Fruit fly (Drosophila melanogaster) whole organism, embryonic: Measurements from ENCODE around the gene scat.

ENCODE experiments used
- Aef1 ChIP-seq: fragments of 200-800 bp; sonication (Bioruptor generic); IDR thresholded peaks from 3 replicates; pipeline ENCODE4 v1.3.6; 2022; ENCODE audit warnings: missing biosample characterization, missing genetic modification characterization
- Atf-2 ChIP-seq: fragments of 200-800 bp; sonication (Bioruptor generic); optimal IDR thresholded peaks from 2 replicates; lab custom pipeline; 2016; ENCODE audit warnings: missing biosample characterization, missing genetic modification characterization
- Bgb ChIP-seq: fragments of 200-800 bp; sonication (Bioruptor generic); IDR thresholded peaks from 2 replicates; pipeline ENCODE4 v1.3.6; 2022; ENCODE audit warnings: missing biosample characterization, missing genetic modification characterization; ENCODE audit not compliant: partially characterized antibody
- Blimp-1 ChIP-seq: fragments of 200-800 bp; sonication (Bioruptor generic); optimal IDR thresholded peaks from 3 replicates; lab custom pipeline; 2018; ENCODE audit warnings: missing biosample characterization, missing genetic modification characterization, mild to moderate bottlenecking, moderate library complexity, missing genetic modification reagents
- CG10654 ChIP-seq: fragments of 200-800 bp; sonication (Bioruptor generic); optimal IDR thresholded peaks from 2 replicates; lab custom pipeline; 2016; ENCODE audit warnings: missing biosample characterization, missing genetic modification characterization
- CG11247 ChIP-seq: fragments of 200-800 bp; sonication (Bioruptor generic); IDR thresholded peaks from 2 replicates; pipeline ENCODE4 v1.3.6; 2022; ENCODE audit warnings: missing biosample characterization, missing genetic modification characterization
- CG11456 ChIP-seq: fragments of 200-800 bp; sonication (Bioruptor generic); IDR thresholded peaks from 3 replicates; pipeline ENCODE4 v1.3.6; 2022; ENCODE audit warnings: missing biosample characterization, missing genetic modification characterization
- CG11695 ChIP-seq: fragments of 200-800 bp; sonication (Bioruptor generic); IDR thresholded peaks from 3 replicates; pipeline ENCODE4 v1.3.6; 2022; ENCODE audit warnings: missing biosample characterization, missing genetic modification characterization
- CG12942 ChIP-seq: fragments of 200-800 bp; sonication (Bioruptor generic); optimal IDR thresholded peaks from 3 replicates; lab custom pipeline; 2016; ENCODE audit warnings: missing biosample characterization, missing genetic modification characterization
- CG15514 ChIP-seq: fragments of 200-800 bp; sonication (Bioruptor generic); optimal IDR thresholded peaks from 3 replicates; lab custom pipeline; 2017; ENCODE audit warnings: missing biosample characterization, missing genetic modification characterization, mild to moderate bottlenecking, moderate library complexity, missing genetic modification reagents
- CG17328 ChIP-seq: fragments of 200-800 bp; sonication (Bioruptor generic); IDR thresholded peaks from 2 replicates; pipeline ENCODE4 v1.3.6; 2022; ENCODE audit warnings: missing biosample characterization, missing genetic modification characterization
- CG17361 ChIP-seq: fragments of 200-800 bp; sonication (Bioruptor generic); IDR thresholded peaks from 3 replicates; pipeline ENCODE4 v1.3.6; 2022; ENCODE audit warnings: missing biosample characterization, missing genetic modification characterization
- CG1832 ChIP-seq: fragments of 200-800 bp; sonication (Bioruptor generic); optimal IDR thresholded peaks from 2 replicates; lab custom pipeline; 2017; ENCODE audit warnings: missing biosample characterization, mild to moderate bottlenecking, missing genetic modification characterization, inconsistent platforms
- CG2202 ChIP-seq: fragments of 200-800 bp; sonication (Bioruptor generic); optimal IDR thresholded peaks from 2 replicates; lab custom pipeline; 2018; ENCODE audit warnings: missing biosample characterization, mild to moderate bottlenecking, missing genetic modification characterization
- CG31365 ChIP-seq: fragments of 200-800 bp; sonication (Bioruptor generic); optimal IDR thresholded peaks from 2 replicates; lab custom pipeline; 2018; ENCODE audit warnings: missing biosample characterization, mild to moderate bottlenecking, missing genetic modification characterization
- CG3726 ChIP-seq: fragments of 200-800 bp; sonication (Bioruptor generic); IDR thresholded peaks from 3 replicates; pipeline ENCODE4, ENCODE4 v1.3.6; 2022; ENCODE audit warnings: missing biosample characterization, missing genetic modification characterization
- CG4424 ChIP-seq: fragments of 200-800 bp; sonication (Bioruptor generic); optimal IDR thresholded peaks from 3 replicates; lab custom pipeline; 2016; ENCODE audit warnings: missing biosample characterization, missing genetic modification characterization
- CG4820 ChIP-seq: fragments of 200-800 bp; sonication (Bioruptor generic); optimal IDR thresholded peaks from 3 replicates; lab custom pipeline; 2016; ENCODE audit warnings: missing biosample characterization, missing genetic modification characterization
- CG6813 ChIP-seq: fragments of 200-800 bp; sonication (Bioruptor generic); optimal IDR thresholded peaks from 2 replicates; lab custom pipeline; 2017; ENCODE audit warnings: missing biosample characterization, missing genetic modification characterization, mild to moderate bottlenecking, moderate library complexity, missing genetic modification reagents
- CG7357 ChIP-seq: fragments of 200-800 bp; sonication (Bioruptor generic); IDR thresholded peaks from 3 replicates; pipeline ENCODE4 v1.3.6; 2022; ENCODE audit warnings: missing biosample characterization, missing genetic modification characterization
- CG7372 ChIP-seq: fragments of 200-800 bp; sonication (Bioruptor generic); IDR thresholded peaks from 2 replicates; pipeline ENCODE4 v1.3.6; 2022; ENCODE audit warnings: missing biosample characterization, missing genetic modification characterization
- CG7839 ChIP-seq: fragments of 200-800 bp; sonication (Bioruptor generic); optimal IDR thresholded peaks from 3 replicates; lab custom pipeline; 2018; ENCODE audit warnings: missing biosample characterization, mild to moderate bottlenecking, missing genetic modification characterization, moderate library complexity
- Hmx ChIP-seq: fragments of 200-800 bp; sonication (Bioruptor generic); optimal IDR thresholded peaks from 2 replicates; lab custom pipeline; 2016; ENCODE audit warnings: missing biosample characterization, missing genetic modification characterization
- MESR4 ChIP-seq: fragments of 200-800 bp; sonication (Bioruptor generic); optimal IDR thresholded peaks from 2 replicates; lab custom pipeline; 2018; ENCODE audit warnings: missing biosample characterization, mild to moderate bottlenecking, missing genetic modification characterization, moderate library complexity
- Max ChIP-seq: fragments of 200-800 bp; sonication (Bioruptor generic); optimal IDR thresholded peaks from 2 replicates; lab custom pipeline; 2016; ENCODE audit warnings: missing biosample characterization, mild to moderate bottlenecking, missing genetic modification characterization
- NC2β ChIP-seq: fragments of 200-800 bp; sonication (Bioruptor generic); optimal IDR thresholded peaks from 2 replicates; lab custom pipeline; 2016; ENCODE audit warnings: missing biosample characterization, missing genetic modification characterization
- Nf-YA ChIP-seq: fragments of 200-800 bp; sonication (Bioruptor generic); IDR thresholded peaks from 2 replicates; pipeline ENCODE4 v1.3.6; 2022; ENCODE audit warnings: missing biosample characterization, missing genetic modification characterization
- Sox100B ChIP-seq: fragments of 200-800 bp; sonication (Bioruptor generic); optimal IDR thresholded peaks from 3 replicates; lab custom pipeline; 2018; ENCODE audit warnings: missing biosample characterization, mild to moderate bottlenecking, missing genetic modification characterization
- Trl ChIP-seq, 3 experiments: fragments of >200 bp in 2 of 3; fragments of 200-800 bp in 1 of 3; sonication (Bioruptor generic) in 1 of 3; optimal IDR thresholded peaks; 2 replicates in 1 of 3; 3 replicates in 2 of 3; lab custom pipeline; 2016 to 2017; ENCODE audit warnings: missing biosample characterization in 1 of 3, missing genetic modification characterization in 1 of 3
- Usf ChIP-seq: fragments of 200-800 bp; sonication (Bioruptor generic); optimal IDR thresholded peaks from 2 replicates; lab custom pipeline; 2017; ENCODE audit warnings: missing genotype, missing biosample characterization, missing genetic modification characterization
- al ChIP-seq: fragments of 200-800 bp; sonication (Bioruptor generic); IDR thresholded peaks from 2 replicates; pipeline ENCODE4 v1.3.6; 2022; ENCODE audit warnings: missing biosample characterization, missing genetic modification characterization
- aop ChIP-seq: fragments of 200-800 bp; sonication (Bioruptor generic); IDR thresholded peaks from 2 replicates; pipeline ENCODE4 v1.3.6; 2022; ENCODE audit warnings: missing biosample characterization, missing genetic modification characterization
- bsh ChIP-seq, 2 experiments: fragments of 200-800 bp; sonication (Bioruptor generic); optimal IDR thresholded peaks; 2 replicates each; lab custom pipeline; 2017 to 2018; ENCODE audit warnings: mild to moderate bottlenecking in 2 of 2, missing biosample characterization in 2 of 2, missing genetic modification characterization in 2 of 2, moderate library complexity in 1 of 2
- cas ChIP-seq: fragments of 200-800 bp; sonication (Bioruptor generic); IDR thresholded peaks from 2 replicates; pipeline ENCODE4 v1.3.6; 2022; ENCODE audit warnings: missing biosample characterization, missing genetic modification characterization
- dimm ChIP-seq: fragments of 200-800 bp; sonication (Bioruptor generic); IDR thresholded peaks from 2 replicates; pipeline ENCODE4 v1.3.6; 2022; ENCODE audit warnings: missing biosample characterization, missing genetic modification characterization
- gce ChIP-seq: fragments of 200-800 bp; sonication (Bioruptor generic); IDR thresholded peaks from 3 replicates; pipeline ENCODE4 v1.3.6; 2022; ENCODE audit warnings: missing biosample characterization, missing genetic modification characterization
- gfzf ChIP-seq: fragments of 200-800 bp; sonication (Bioruptor generic); optimal IDR thresholded peaks from 2 replicates; lab custom pipeline; 2016; ENCODE audit warnings: missing biosample characterization, mild to moderate bottlenecking, missing genetic modification characterization, moderate library complexity
- jigr1 ChIP-seq: fragments of 200-800 bp; sonication (Bioruptor generic); IDR thresholded peaks from 3 replicates; pipeline ENCODE4 v1.3.6; 2022; ENCODE audit warnings: missing biosample characterization, missing genetic modification characterization
- ken ChIP-seq: fragments of 200-800 bp; sonication (Bioruptor generic); IDR thresholded peaks from 3 replicates; pipeline ENCODE4 v1.3.6; 2022; ENCODE audit warnings: missing biosample characterization, missing genetic modification characterization
- nau ChIP-seq: fragments of 200-800 bp; sonication (Bioruptor generic); optimal IDR thresholded peaks from 3 replicates; lab custom pipeline; 2017; ENCODE audit warnings: missing biosample characterization, mild to moderate bottlenecking, missing genetic modification characterization, missing genetic modification reagents
- pzg ChIP-seq: fragments of 200-800 bp; sonication (Bioruptor generic); optimal IDR thresholded peaks from 3 replicates; lab custom pipeline; 2018; ENCODE audit warnings: missing biosample characterization, mild to moderate bottlenecking, missing genetic modification characterization, moderate library complexity
- scrt ChIP-seq: fragments of 200-800 bp; sonication (Bioruptor generic); optimal IDR thresholded peaks from 2 replicates; lab custom pipeline; 2018; ENCODE audit warnings: missing biosample characterization, mild to moderate bottlenecking, missing genetic modification characterization, moderate library complexity
- sens ChIP-seq: fragments of 200-800 bp; sonication (Bioruptor generic); peaks from one replicate; lab custom pipeline; 2016; ENCODE audit warnings: missing biosample characterization, missing genetic modification characterization
- sob ChIP-seq: fragments of 200-800 bp; sonication (Bioruptor generic); IDR thresholded peaks from 2 replicates; pipeline ENCODE4 v1.3.6; 2022; ENCODE audit warnings: missing biosample characterization, missing genetic modification characterization
- stc ChIP-seq: fragments of 200-800 bp; sonication (Bioruptor generic); IDR thresholded peaks from 2 replicates; pipeline ENCODE4 v1.3.6; 2022; ENCODE audit warnings: missing biosample characterization, missing genetic modification characterization
- stwl ChIP-seq: fragments of 200-800 bp; sonication (Bioruptor generic); optimal IDR thresholded peaks from 3 replicates; lab custom pipeline; 2018; ENCODE audit warnings: missing biosample characterization, mild to moderate bottlenecking, missing genetic modification characterization, moderate library complexity
- toy ChIP-seq: fragments of 200-800 bp; sonication (Bioruptor generic); IDR thresholded peaks from 2 replicates; pipeline ENCODE4 v1.3.6; 2022; ENCODE audit warnings: missing biosample characterization, missing genetic modification characterization
- vfl ChIP-seq: fragments of 200-800 bp; sonication (Bioruptor generic); optimal IDR thresholded peaks from 2 replicates; lab custom pipeline; 2016; ENCODE audit warnings: missing biosample characterization, missing genetic modification characterization
- zfh2 ChIP-seq: fragments of 200-800 bp; sonication (Bioruptor generic); optimal IDR thresholded peaks from 2 replicates; lab custom pipeline; 2016; ENCODE audit warnings: missing biosample characterization, missing genetic modification characterization

The scat gene

dm6 chr2L:9388013-9388605 lies 43.1 kb upstream of the scat start (continued):
- TF ChIP-seq NC2β (GFP tag; lab: Kevin White, UChicago) (peak; percentile 29), pzg (GFP tag; lab: Kevin White, UChicago) (peak; percentile 6), CG11695 (GFP tag; lab: Robert Waterston, UW) (peak; percentile 61; the same call in 2 of the 3 replicates), stc (GFP tag; lab: Robert Waterston, UW) (peak; percentile 39; the same call in 1 of the 2 replicates), ken (GFP tag; lab: Robert Waterston, UW) (0 out of 3 replicates have a peak, but pooled peaks have one; percentile 54), Trl (optimal IDR thresholded peaks at IDR 0.05; lab: Kevin White, UChicago) (no peak), Trl (GFP tag; optimal IDR thresholded peaks at IDR 0.05; lab: Kevin White, UChicago) (peak; percentile 89), Bgb (GFP tag; lab: Robert Waterston, UW) (no peak), bsh (GFP tag; optimal IDR thresholded peaks at IDR 0.05; lab: Kevin White, UChicago) (peak in 1 of 2 experiments; percentile 85), cas (GFP tag; lab: Robert Waterston, UW) (0 out of 2 replicates have a peak, but pooled peaks have one; percentile 22), CG2202 (tag; lab: Kevin White, UChicago) (no peak), Max (GFP tag; lab: Kevin White, UChicago) (peak; percentile 40), toy (GFP tag; lab: Robert Waterston, UW) (0 out of 2 replicates have a peak, but pooled peaks have one; percentile 35), jigr1 (GFP tag; lab: Robert Waterston, UW) (no peak), dimm (no peak), CG7839 (tag; lab: Kevin White, UChicago) (peak; percentile 81), CG12942 (GFP tag; lab: Kevin White, UChicago) (peak; percentile 59), al (GFP tag; lab: Robert Waterston, UW) (peak; percentile 74), MESR4 (no peak), vfl (GFP tag; lab: Kevin White, UChicago) (peak; percentile 81), CG15514 (GFP tag; lab: Kevin White, UChicago) (peak; percentile 66), Blimp-1 (GFP tag; lab: Kevin White, UChicago) (peak; percentile 21), gce (GFP tag; lab: Robert Waterston, UW) (peak; percentile 51; the same call in 1 of the 3 replicates), CG11456 (GFP tag; lab: Robert Waterston, UW) (peak; percentile 87), Usf (GFP tag; lab: Kevin White, UChicago) (peak; percentile 60), stwl (tag; lab: Kevin White, UChicago) (no peak), Nf-YA (GFP tag; lab: Robert Waterston, UW) (no peak), aop (peak; percentile 45; the same call in 1 of the 2 replicates), scrt (peak; percentile 41), nau (peak; percentile 29), Sox100B (GFP tag; lab: Kevin White, UChicago) (peak; percentile 2), CG4424 (peak; percentile 47), gfzf (GFP tag; lab: Kevin White, UChicago) (no peak), Aef1 (GFP tag; lab: Robert Waterston, UW) (peak; percentile 72), Atf-2 (GFP tag; lab: Kevin White, UChicago) (peak; percentile 50), zfh2 (GFP tag; lab: Kevin White, UChicago) (peak; percentile 92), CG6813 (GFP tag; lab: Kevin White, UChicago) (peak; percentile 37), CG31365 (tag; lab: Kevin White, UChicago) (peak; percentile 48), CG17361 (GFP tag; lab: Robert Waterston, UW) (peak; percentile 29; the same call in 1 of the 3 replicates), CG4820 (GFP tag; lab: Kevin White, UChicago) (peak; percentile 22), CG7357 (GFP tag; lab: Robert Waterston, UW) (peak; percentile 69), sob (GFP tag; lab: Robert Waterston, UW) (peak; percentile 72), CG11247 (peak; percentile 74), CG17328 (GFP tag; lab: Robert Waterston, UW) (0 out of 2 replicates have a peak, but pooled peaks have one; percentile 13), CG10654 (GFP tag; lab: Kevin White, UChicago) (peak; percentile 46), CG3726 (GFP tag; lab: Robert Waterston, UW) (0 out of 3 replicates have a peak, but pooled peaks have one; percentile 64), CG7372 (GFP tag; lab: Robert Waterston, UW) (0 out of 2 replicates have a peak, but pooled peaks have one; percentile 17), CG1832 (no peak), sens (GFP tag; lab: Kevin White, UChicago) (peak; percentile 87), Hmx (GFP tag; lab: Kevin White, UChicago) (peak; percentile 44)
